Worm (Caenorhabditis elegans) whole organism, midembryonic: ENCODE measurements around the gene puf-9.

Source experiments
- T22C8.4 ChIP-seq: fragments of 200-800 bp; sonication (Bioruptor generic); IDR thresholded peaks from 2 replicates; pipeline ENCODE4 v1.3.6; 2022; ENCODE audit warnings: missing genetic modification characterization, missing compliant biosample characterization
- cog-1 ChIP-seq: sonication (generic microtip); optimal IDR thresholded peaks from 2 replicates; lab custom pipeline; 2016; ENCODE audit warnings: missing genetic modification characterization, missing compliant biosample characterization
- flt-1 ChIP-seq: fragments of 200-800 bp; sonication (Bioruptor generic); IDR thresholded peaks from 2 replicates; pipeline ENCODE4 v1.3.6; 2022; ENCODE audit warnings: missing genetic modification characterization, missing compliant biosample characterization
- klf-2 ChIP-seq: fragments of 200-800 bp; sonication (Bioruptor generic); conservative IDR thresholded peaks from 2 replicates; pipeline ENCODE4 v1.3.6; 2022; ENCODE audit warnings: missing genetic modification reagents, missing genetic modification characterization, missing compliant biosample characterization
- med-1 ChIP-seq: sonication (generic microtip); optimal IDR thresholded peaks from 2 replicates; lab custom pipeline; 2017; ENCODE audit warnings: missing genetic modification characterization, mild to moderate bottlenecking, missing compliant biosample characterization, antibody characterized with exemption, missing genetic modification reagents; ENCODE audit not compliant: insufficient read depth
- ref-1 ChIP-seq: fragments of 200-800 bp; sonication (Bioruptor generic); conservative IDR thresholded peaks from 2 replicates; pipeline ENCODE4 v1.3.6; 2022; ENCODE audit warnings: missing genetic modification reagents, missing genetic modification characterization, missing compliant biosample characterization
- tab-1 ChIP-seq: fragments of 200-800 bp; sonication (Bioruptor generic); IDR thresholded peaks from 2 replicates; pipeline ENCODE4 v1.3.6; 2022; ENCODE audit warnings: missing genetic modification characterization, missing compliant biosample characterization
- ztf-23 ChIP-seq: fragments of 200-800 bp; sonication (Bioruptor generic); IDR thresholded peaks from 2 replicates; pipeline ENCODE4 v1.3.6; 2022; ENCODE audit warnings: missing genetic modification reagents, missing genetic modification characterization, missing compliant biosample characterization
- ztf-29 ChIP-seq: fragments of 200-800 bp; sonication (Bioruptor generic); IDR thresholded peaks from 2 replicates; pipeline ENCODE4 v1.3.6; 2022; ENCODE audit warnings: missing genetic modification reagents, missing genetic modification characterization, missing compliant biosample characterization

puf-9 gene

DNA sequence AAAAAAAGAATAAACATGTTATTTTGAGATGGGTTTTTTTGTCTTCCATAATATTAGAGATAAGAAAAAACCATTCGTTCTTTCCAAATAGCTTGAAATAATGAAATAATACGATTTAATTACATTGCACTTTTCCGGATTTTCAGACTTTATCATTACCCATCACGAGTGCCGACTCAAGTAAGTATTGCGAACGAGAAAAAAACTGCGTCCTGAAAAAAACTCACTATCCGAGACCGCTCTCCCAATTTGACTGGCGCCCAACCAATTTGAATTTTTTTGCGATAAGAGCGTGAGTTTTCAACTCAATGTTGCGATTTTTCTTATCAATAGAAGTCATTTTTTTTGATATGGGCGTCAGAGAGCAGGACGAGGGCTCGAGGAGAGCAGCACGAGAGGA, 28.4 kb upstream of the puf-9 start:
- TF ChIP-seq ztf-29 (no peak), cog-1 (tag; lab: Kevin White, UChicago) (no peak)

DNA sequence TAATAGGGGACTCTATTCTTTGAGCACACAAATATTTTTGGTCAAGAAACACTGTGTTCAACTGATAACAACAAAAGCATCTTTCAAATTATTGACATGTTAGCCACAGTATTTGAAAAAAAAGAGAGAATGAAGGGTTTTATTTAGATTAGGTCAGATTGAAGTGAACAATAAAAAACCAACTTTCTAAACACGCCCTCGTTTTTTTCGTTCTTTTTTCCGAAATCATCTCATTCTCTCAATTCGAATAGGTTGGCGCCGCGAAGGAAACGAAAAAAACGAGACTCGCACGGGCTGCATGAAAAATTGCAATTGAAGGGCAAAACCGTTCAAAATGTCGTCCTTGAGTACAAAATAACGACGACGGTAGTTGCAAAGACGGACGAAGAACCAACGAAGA, 27.1 kb upstream of the puf-9 start:
- no peak for TF ChIP-seq ref-1 (GFP tag; lab: Robert Waterston, UW)
- TF ChIP-seq med-1 (GFP tag; lab: Kevin White, UChicago), result no peak
- no peak for TF ChIP-seq tab-1 (GFP tag; lab: Robert Waterston, UW)
- no peak for TF ChIP-seq flt-1 (GFP tag; lab: Robert Waterston, UW)
- TF ChIP-seq ztf-23 (GFP tag; lab: Robert Waterston, UW), result no peak
- no peak for TF ChIP-seq ztf-29
- no peak for TF ChIP-seq T22C8.4 (GFP tag; lab: Robert Waterston, UW)
- no peak for TF ChIP-seq klf-2 (GFP tag; lab: Robert Waterston, UW)
- no peak for TF ChIP-seq cog-1 (tag; lab: Kevin White, UChicago)

DNA sequence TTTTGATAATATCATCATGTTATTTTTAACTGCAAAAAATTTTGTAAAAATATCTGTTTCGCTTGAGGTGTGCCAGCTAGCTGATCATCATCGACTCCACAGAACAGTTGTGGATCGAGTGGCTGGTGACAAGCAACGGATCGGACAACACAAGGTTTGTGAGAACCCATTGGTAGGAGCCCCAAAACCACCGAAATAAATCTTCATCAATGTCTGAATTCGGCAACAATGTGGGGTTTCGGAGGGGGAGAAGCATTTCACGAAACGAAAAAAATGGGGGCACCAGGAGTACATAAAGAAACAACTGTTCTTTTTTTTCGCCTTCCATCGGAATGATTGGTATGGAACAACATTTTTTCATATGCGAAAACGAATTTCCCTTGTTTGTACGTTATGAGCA, 26.0 kb upstream of the puf-9 start:
- TF ChIP-seq ztf-29 (no peak), med-1 (GFP tag; lab: Kevin White, UChicago) (no peak), tab-1 (GFP tag; lab: Robert Waterston, UW) (no peak), ref-1 (GFP tag; lab: Robert Waterston, UW) (no peak), T22C8.4 (GFP tag; lab: Robert Waterston, UW) (no peak), klf-2 (GFP tag; lab: Robert Waterston, UW) (no peak), ztf-23 (GFP tag; lab: Robert Waterston, UW) (no peak), cog-1 (tag; lab: Kevin White, UChicago) (no peak), flt-1 (GFP tag; lab: Robert Waterston, UW) (no peak)

DNA sequence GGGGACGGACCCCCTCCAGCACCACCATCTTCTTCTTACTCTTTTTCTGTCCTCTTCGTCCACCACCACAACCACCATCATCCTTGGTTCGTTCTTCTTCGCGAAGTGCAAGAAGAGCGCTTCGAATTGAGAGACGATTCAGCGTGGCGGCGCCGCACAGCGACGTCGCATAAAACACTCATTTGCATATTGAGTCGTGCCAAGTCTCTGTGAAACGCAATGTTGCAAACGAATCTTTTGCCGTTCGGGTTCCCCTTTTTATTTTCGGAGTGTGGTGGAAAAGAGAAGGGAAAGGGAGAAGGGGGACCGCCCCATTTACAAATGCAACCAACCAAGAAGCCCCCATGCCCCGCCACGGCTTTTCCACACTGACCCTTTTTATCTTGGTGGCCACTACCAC, 25.0 kb upstream of the puf-9 start:
- TF ChIP-seq med-1 (GFP tag; lab: Kevin White, UChicago) (peak; percentile 17), ztf-29 (0 out of 2 replicates have a peak, but pooled peaks have one; percentile 29), ref-1 (GFP tag; lab: Robert Waterston, UW) (no peak), tab-1 (GFP tag; lab: Robert Waterston, UW) (0 out of 2 replicates have a peak, but pooled peaks have one; percentile 22), cog-1 (tag; lab: Kevin White, UChicago) (peak; percentile 70)

DNA sequence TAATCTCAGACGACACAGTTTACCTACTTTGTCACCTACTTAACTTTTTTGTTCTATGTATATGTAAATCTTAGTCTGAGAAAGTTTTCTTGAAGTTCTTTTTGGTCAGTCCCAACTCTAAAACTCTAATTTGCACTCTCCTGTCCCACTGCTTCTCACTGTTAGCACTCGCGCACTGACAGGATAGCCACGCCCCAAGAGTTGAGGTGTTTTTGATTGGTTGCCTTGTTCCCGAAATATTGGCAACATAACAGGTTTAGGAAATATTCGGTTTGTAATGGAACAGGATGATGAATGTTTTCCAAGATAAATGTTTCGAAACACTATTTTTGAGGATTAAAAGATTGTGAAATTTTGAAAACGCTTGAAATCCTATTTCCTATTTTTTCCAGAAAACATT, 24.3 kb upstream of the puf-9 start:
- no peak for TF ChIP-seq klf-2 (GFP tag; lab: Robert Waterston, UW)

ce11 chrX:5818176-5818575, 23.2 kb upstream of the puf-9 start:
- TF ChIP-seq cog-1 (tag; lab: Kevin White, UChicago) (peak; percentile 83), ref-1 (GFP tag; lab: Robert Waterston, UW) (no peak), med-1 (GFP tag; lab: Kevin White, UChicago) (no peak), ztf-23 (GFP tag; lab: Robert Waterston, UW) (no peak), ztf-29 (no peak), T22C8.4 (GFP tag; lab: Robert Waterston, UW) (no peak), tab-1 (GFP tag; lab: Robert Waterston, UW) (no peak), klf-2 (GFP tag; lab: Robert Waterston, UW) (no peak), flt-1 (GFP tag; lab: Robert Waterston, UW) (peak; percentile 43; the same call in 1 of the 2 replicates)

- TF ChIP-seq klf-2 (GFP tag; lab: Robert Waterston, UW) (no peak), ztf-23 (GFP tag; lab: Robert Waterston, UW) (no peak), T22C8.4 (GFP tag; lab: Robert Waterston, UW) (no peak), tab-1 (GFP tag; lab: Robert Waterston, UW) (no peak), flt-1 (GFP tag; lab: Robert Waterston, UW) (no peak), cog-1 (tag; lab: Kevin White, UChicago) (no peak), ref-1 (GFP tag; lab: Robert Waterston, UW) (no peak), ztf-29 (no peak), med-1 (GFP tag; lab: Kevin White, UChicago) (no peak)
Observed at ce11 chrX:5819702-5820470, 21.5 kb upstream of the puf-9 start.

DNA sequence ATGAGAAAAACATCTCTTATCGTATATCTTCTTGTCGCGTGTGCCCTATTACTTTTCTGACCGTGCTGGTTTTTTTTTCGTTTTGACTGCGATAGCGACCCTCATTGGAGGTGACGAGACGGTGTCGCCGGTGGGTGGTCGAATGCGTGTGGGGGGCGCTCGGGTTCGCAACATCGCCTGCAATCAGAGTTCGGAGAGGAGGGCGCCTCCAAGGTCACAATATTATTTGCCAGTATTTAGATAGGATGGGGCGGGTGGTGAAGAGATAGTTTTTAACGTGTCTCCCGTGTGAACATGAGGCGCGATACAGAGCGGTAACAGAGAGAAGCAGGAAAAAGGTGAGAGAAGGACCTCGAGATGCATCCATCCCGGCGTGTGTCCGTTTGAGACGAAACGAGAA, 20.5 kb upstream of the puf-9 start:
- 0 out of 2 replicates have a peak, but pooled peaks have one; percentile 5 for TF ChIP-seq ztf-23 (GFP tag; lab: Robert Waterston, UW)
- 0 out of 2 replicates have a peak, but pooled peaks have one; percentile 51 for TF ChIP-seq tab-1 (GFP tag; lab: Robert Waterston, UW)
- TF ChIP-seq klf-2 (GFP tag; lab: Robert Waterston, UW), result no peak
- no peak for TF ChIP-seq ztf-29
- TF ChIP-seq flt-1 (GFP tag; lab: Robert Waterston, UW), result no peak
- no peak for TF ChIP-seq med-1 (GFP tag; lab: Kevin White, UChicago)
- no peak for TF ChIP-seq ref-1 (GFP tag; lab: Robert Waterston, UW)

DNA sequence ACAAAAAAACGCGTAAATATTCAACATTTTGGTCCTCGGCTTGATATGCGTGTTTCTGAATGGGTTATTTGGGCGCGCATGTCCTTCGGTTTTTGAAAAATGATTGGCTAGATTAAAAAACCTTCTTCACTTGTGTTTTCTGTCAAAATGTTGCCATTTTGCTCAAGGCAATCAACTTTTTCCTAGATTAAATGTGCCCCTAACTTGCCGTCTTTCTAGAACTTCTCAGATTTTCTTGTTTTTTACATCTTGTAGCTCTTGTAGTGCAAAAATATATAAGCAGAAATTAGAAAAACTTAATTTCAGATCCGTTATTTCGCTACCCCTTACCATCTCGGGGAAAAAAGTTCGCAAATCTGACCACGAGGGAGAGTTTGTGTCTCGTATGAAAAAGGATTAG, 19.6 kb upstream of the puf-9 start, which contains the start of gene hbl-1:
TSS of gene hbl-1 (plus strand) at position 301 of the 400 bp plus-strand sequence.
- no peak for TF ChIP-seq tab-1 (GFP tag; lab: Robert Waterston, UW)
- no peak for TF ChIP-seq flt-1 (GFP tag; lab: Robert Waterston, UW)
- no peak for TF ChIP-seq ztf-23 (GFP tag; lab: Robert Waterston, UW)
- no peak for TF ChIP-seq ztf-29
- no peak for TF ChIP-seq klf-2 (GFP tag; lab: Robert Waterston, UW)
- no peak for TF ChIP-seq cog-1 (tag; lab: Kevin White, UChicago)

- TF ChIP-seq klf-2 (GFP tag; lab: Robert Waterston, UW) (no peak), flt-1 (GFP tag; lab: Robert Waterston, UW) (0 out of 2 replicates have a peak, but pooled peaks have one; percentile 51)
Observed at ce11 chrX:5826976-5827375, 14.4 kb upstream of the puf-9 start.
